Worm (Caenorhabditis elegans) whole organism, L1 larva: ENCODE measurements around the gene srlf-9.

Source experiments
- C04F5.9 ChIP-seq: sonication (generic microtip); optimal IDR thresholded peaks from 2 replicates; lab custom pipeline; 2016; ENCODE audit warnings: missing genetic modification characterization, missing compliant biosample characterization
- alr-1 ChIP-seq: fragments of 200-800 bp; sonication (Bioruptor generic); optimal IDR thresholded peaks from 2 replicates; lab custom pipeline; 2018; ENCODE audit warnings: borderline replicate concordance, mild to moderate bottlenecking, missing genetic modification characterization, missing compliant biosample characterization
- blmp-1 ChIP-seq: fragments of 150-350 bp; optimal IDR thresholded peaks from 2 replicates; lab custom pipeline; 2014; ENCODE audit warnings: missing biosample characterization, missing genetic modification characterization
- ceh-90 ChIP-seq: sonication (generic microtip); optimal IDR thresholded peaks from 2 replicates; lab custom pipeline; 2016; ENCODE audit warnings: missing genetic modification characterization, missing compliant biosample characterization
- elt-3 ChIP-seq, 6 experiments: fragments of 150-350 bp in 1 of 6; sonication (generic microtip); optimal IDR thresholded peaks; 2 replicates each; lab custom pipeline; 2017 to 2018; ENCODE audit warnings: missing biosample characterization in 6 of 6, missing genetic modification characterization in 6 of 6, inconsistent platforms in 1 of 6
- fkh-4 ChIP-seq: sonication (generic microtip); optimal IDR thresholded peaks from 2 replicates; lab custom pipeline; 2016; ENCODE audit warnings: missing compliant biosample characterization, missing genetic modification characterization, borderline replicate concordance
- lin-35 ChIP-seq, 2 experiments: fragments of 150-350 bp; optimal IDR thresholded peaks; 2 replicates each; lab custom pipeline; 2014; ENCODE audit warnings: missing biosample characterization in 2 of 2, missing genetic modification characterization in 2 of 2, missing genetic modification reagents in 2 of 2
- nhr-71 ChIP-seq: sonication (generic microtip); optimal IDR thresholded peaks from 2 replicates; lab custom pipeline; 2016; ENCODE audit warnings: mild to moderate bottlenecking, missing genetic modification characterization, moderate library complexity, missing compliant biosample characterization
- nhr-77 ChIP-seq: fragments of 150-350 bp; optimal IDR thresholded peaks from 2 replicates; lab custom pipeline; 2014; ENCODE audit warnings: missing biosample characterization, missing genetic modification characterization
- xbp-1 ChIP-seq: sonication (generic microtip); optimal IDR thresholded peaks from 2 replicates; lab custom pipeline; 2016; ENCODE audit warnings: missing genetic modification characterization, missing compliant biosample characterization

DNA sequence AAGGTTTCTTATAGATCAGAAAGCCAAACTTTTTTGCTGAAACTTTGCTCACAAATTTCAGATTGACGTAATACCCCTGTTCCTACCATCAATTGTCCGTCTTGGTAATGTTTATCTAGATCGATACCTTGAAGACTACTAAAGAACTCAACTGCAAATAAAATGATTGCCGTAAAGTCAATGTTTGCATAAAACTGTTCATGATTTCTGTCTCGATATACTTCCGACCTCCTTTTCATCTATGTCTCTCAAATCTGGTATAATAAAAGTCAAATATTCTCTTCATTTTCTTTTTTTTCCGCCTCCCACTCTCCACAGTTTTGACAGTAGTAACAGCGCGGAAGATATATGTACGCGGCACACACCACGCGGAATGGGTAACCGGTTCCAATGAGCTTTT, 3.9 kb upstream of the srlf-9 start, which contains the start of gene nas-1:
- TF ChIP-seq elt-3 (tag; optimal IDR thresholded peaks at IDR 0.05; lab: Kevin White, UChicago) (no peak), xbp-1 (tag; lab: Kevin White, UChicago) (no peak), fkh-4 (tag; lab: Kevin White, UChicago) (no peak), nhr-77 (tag; lab: Kevin White, UChicago) (no peak), blmp-1 (tag; lab: Kevin White, UChicago) (no peak), alr-1 (tag; lab: Kevin White, UChicago) (no peak), ceh-90 (no peak), C04F5.9 (tag; lab: Kevin White, UChicago) (no peak), nhr-71 (no peak), lin-35 (GFP tag; optimal IDR thresholded peaks at IDR 0.05; lab: Kevin White, UChicago) (no peak)
